Worm (Caenorhabditis elegans) whole organism, young adult: Measurements from ENCODE around the gene F36A4.5.

Experiments used
- F23B12.7 ChIP-seq: sonication (generic microtip); optimal IDR thresholded peaks from 2 replicates; lab custom pipeline; 2017; ENCODE audit warnings: missing genetic modification characterization, mild to moderate bottlenecking, missing compliant biosample characterization, antibody characterized with exemption, moderate library complexity; ENCODE audit not compliant: insufficient read depth
- F49E8.2 ChIP-seq: sonication (generic microtip); optimal IDR thresholded peaks from 3 replicates; lab custom pipeline; 2017; ENCODE audit warnings: missing genetic modification characterization, mild to moderate bottlenecking, missing compliant biosample characterization, antibody characterized with exemption, moderate library complexity; ENCODE audit not compliant: insufficient read depth
- Y53F4B.3 ChIP-seq: fragments of 200-800 bp; sonication (Bioruptor generic); IDR thresholded peaks from 2 replicates; pipeline ENCODE4 v1.3.6; 2022; ENCODE audit warnings: missing genetic modification reagents, missing genetic modification characterization, missing compliant biosample characterization
- Y56A3A.18 ChIP-seq: fragments of 200-800 bp; sonication (Bioruptor generic); IDR thresholded peaks from 2 replicates; pipeline ENCODE4 v1.3.6; 2022; ENCODE audit warnings: missing genetic modification reagents, missing genetic modification characterization, missing compliant biosample characterization
- Y79H2A.3 ChIP-seq: fragments of 200-800 bp; sonication (Bioruptor generic); conservative IDR thresholded peaks from 2 replicates; pipeline ENCODE4 v1.3.6; 2022; ENCODE audit warnings: missing genetic modification reagents, missing genetic modification characterization, missing compliant biosample characterization
- Y95B8A.8 ChIP-seq: fragments of 200-800 bp; sonication (Bioruptor generic); IDR thresholded peaks from 2 replicates; pipeline ENCODE4 v1.3.6; 2022; ENCODE audit warnings: missing genetic modification reagents, missing genetic modification characterization, missing compliant biosample characterization
- ama-1 ChIP-seq, 3 experiments: fragments of 150-350 bp in 1 of 3; sonication (generic microtip) in 2 of 3; optimal IDR thresholded peaks; 2 replicates each; lab custom pipeline; 2014 to 2018; ENCODE audit warnings: missing biosample characterization in 2 of 3, missing genetic modification characterization in 2 of 3, missing genetic modification reagents in 2 of 3
- athp-1 ChIP-seq: sonication (generic microtip); optimal IDR thresholded peaks from 2 replicates; lab custom pipeline; 2017; ENCODE audit warnings: mild to moderate bottlenecking, missing genetic modification characterization, missing compliant biosample characterization
- bed-2 ChIP-seq: fragments of 200-800 bp; sonication (Bioruptor generic); IDR thresholded peaks from 2 replicates; pipeline ENCODE4 v1.3.6; 2022; ENCODE audit warnings: missing genetic modification reagents, missing genetic modification characterization, missing compliant biosample characterization
- chd-7 ChIP-seq: sonication (generic microtip); optimal IDR thresholded peaks from 2 replicates; lab custom pipeline; 2016; ENCODE audit warnings: mild to moderate bottlenecking, missing genetic modification characterization, moderate library complexity, missing compliant biosample characterization
- dpff-1 ChIP-seq: sonication (generic microtip); optimal IDR thresholded peaks from 2 replicates; lab custom pipeline; 2017; ENCODE audit warnings: mild to moderate bottlenecking, missing genetic modification characterization, missing compliant biosample characterization
- efl-1 ChIP-seq: fragments of 150-350 bp; optimal IDR thresholded peaks from 2 replicates; lab custom pipeline; 2014; ENCODE audit warnings: missing biosample characterization, missing genetic modification reagents, missing genetic modification characterization
- egl-44 ChIP-seq: fragments of 200-800 bp; sonication (Bioruptor generic); IDR thresholded peaks from 2 replicates; pipeline ENCODE4 v1.3.6; 2022; ENCODE audit warnings: missing genetic modification reagents, missing genetic modification characterization, missing compliant biosample characterization
- egrh-3 ChIP-seq: fragments of 200-800 bp; sonication (Bioruptor generic); IDR thresholded peaks from 2 replicates; pipeline ENCODE4 v1.3.6; 2022; ENCODE audit warnings: missing genetic modification reagents, missing genetic modification characterization, missing compliant biosample characterization
- ekl-4 ChIP-seq: fragments of 200-800 bp; sonication (Bioruptor generic); IDR thresholded peaks from 2 replicates; pipeline ENCODE4 v1.3.6; 2022; ENCODE audit warnings: missing genetic modification reagents, missing genetic modification characterization, missing compliant biosample characterization
- gei-17 ChIP-seq: fragments of 200-800 bp; sonication (Bioruptor generic); optimal IDR thresholded peaks from 2 replicates; lab custom pipeline; 2018; ENCODE audit warnings: mild to moderate bottlenecking, missing genetic modification characterization, missing compliant biosample characterization
- him-1 ChIP-seq: sonication (generic microtip); optimal IDR thresholded peaks from 2 replicates; lab custom pipeline; 2016; ENCODE audit warnings: missing genotype, missing genetic modification reagents, missing genetic modification characterization, missing compliant biosample characterization
- hsf-1 ChIP-seq: fragments of 200-800 bp; sonication (Bioruptor generic); IDR thresholded peaks from 2 replicates; pipeline ENCODE4 v1.3.6; 2022; ENCODE audit warnings: missing genetic modification reagents, missing genetic modification characterization, missing compliant biosample characterization
- lsl-1 ChIP-seq: fragments of 200-800 bp; sonication (Bioruptor generic); optimal IDR thresholded peaks from 2 replicates; lab custom pipeline; 2018; ENCODE audit warnings: mild to moderate bottlenecking, missing genetic modification characterization, moderate library complexity, missing compliant biosample characterization
- mel-28 ChIP-seq: sonication (generic microtip); optimal IDR thresholded peaks from 2 replicates; lab custom pipeline; 2016; ENCODE audit warnings: borderline replicate concordance, mild to moderate bottlenecking, missing genetic modification characterization, missing compliant biosample characterization
- mxl-1 ChIP-seq: sonication (generic microtip); optimal IDR thresholded peaks from 2 replicates; lab custom pipeline; 2016; ENCODE audit warnings: missing genetic modification characterization, missing compliant biosample characterization
- nfyb-1 ChIP-seq: fragments of 200-800 bp; sonication (Bioruptor generic); IDR thresholded peaks from 2 replicates; pipeline ENCODE4 v1.3.6; 2022; ENCODE audit warnings: missing genetic modification reagents, missing genetic modification characterization, missing compliant biosample characterization
- nhr-120 ChIP-seq: fragments of 200-800 bp; sonication (Bioruptor generic); IDR thresholded peaks from 2 replicates; pipeline ENCODE4 v1.3.6; 2022; ENCODE audit warnings: missing genetic modification characterization, missing compliant biosample characterization
- nhr-90 ChIP-seq: sonication (generic microtip); optimal IDR thresholded peaks from 2 replicates; lab custom pipeline; 2016; ENCODE audit warnings: missing genotype, mild to moderate bottlenecking, missing genetic modification characterization, missing compliant biosample characterization
- sdz-38 ChIP-seq: sonication (generic microtip); optimal IDR thresholded peaks from 2 replicates; lab custom pipeline; 2016; ENCODE audit warnings: missing genotype, missing genetic modification characterization, missing compliant biosample characterization
- tbp1 ChIP-seq: fragments of 200-800 bp; sonication (Bioruptor generic); optimal IDR thresholded peaks from 2 replicates; lab custom pipeline; 2018; ENCODE audit warnings: mild to moderate bottlenecking, missing genetic modification characterization, missing compliant biosample characterization
- tbx-9 ChIP-seq: sonication (generic microtip); optimal IDR thresholded peaks from 2 replicates; lab custom pipeline; 2016; ENCODE audit warnings: borderline replicate concordance, missing genetic modification characterization, inconsistent platforms, missing compliant biosample characterization
- unc-130 ChIP-seq: sonication (generic microtip); optimal IDR thresholded peaks from 2 replicates; lab custom pipeline; 2016; ENCODE audit warnings: missing genetic modification reagents, missing genetic modification characterization, missing compliant biosample characterization
- zfh-2 ChIP-seq: fragments of 200-800 bp; sonication (Bioruptor generic); conservative IDR thresholded peaks from 2 replicates; pipeline ENCODE4 v1.3.6; 2022; ENCODE audit warnings: missing genetic modification reagents, missing genetic modification characterization, missing compliant biosample characterization
- ztf-22 ChIP-seq: fragments of 200-800 bp; sonication (Bioruptor generic); optimal IDR thresholded peaks from 2 replicates; lab custom pipeline; 2018; ENCODE audit warnings: mild to moderate bottlenecking, missing genetic modification characterization, moderate library complexity, missing compliant biosample characterization

F36A4.5 gene

DNA sequence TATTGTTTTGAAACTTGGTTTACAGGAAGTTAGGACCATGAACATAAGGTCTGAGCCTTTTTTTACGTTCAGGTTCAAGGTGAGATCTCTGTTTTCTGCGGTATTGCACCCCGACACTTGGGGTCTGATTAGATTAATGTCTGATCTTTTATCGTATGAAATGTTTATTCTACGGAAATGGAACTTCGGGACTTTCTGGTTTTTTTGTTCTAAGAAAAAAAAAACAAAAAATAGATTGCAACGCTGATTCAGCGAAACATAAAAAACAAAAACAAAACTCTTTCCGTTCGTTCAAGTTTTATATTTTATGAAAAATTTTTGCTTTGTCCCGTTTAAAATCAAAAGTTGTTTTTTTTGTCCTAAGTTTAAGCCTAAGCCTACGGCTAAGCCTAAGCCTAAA, at the start of gene F36A4.5:
Gene F36A4.5 (plus strand): TSS at position 301 of the 400 bp plus-strand sequence.
- TF ChIP-seq dpff-1 (tag; lab: Kevin White, UChicago) (no peak), mxl-1 (tag; lab: Kevin White, UChicago) (no peak), unc-130 (GFP tag; lab: Kevin White, UChicago) (no peak), Y79H2A.3 (GFP tag; lab: Robert Waterston, UW) (no peak), sdz-38 (no peak), him-1 (tag; lab: Kevin White, UChicago) (no peak), gei-17 (GFP tag; lab: Kevin White, UChicago) (no peak), ekl-4 (GFP tag; lab: Robert Waterston, UW) (no peak), chd-7 (tag; lab: Kevin White, UChicago) (no peak), lsl-1 (no peak)

ce11 chrIV:4216099-4216894, 49.0 kb upstream of the F36A4.5 start:
- TF ChIP-seq egrh-3 (GFP tag; lab: Robert Waterston, UW): peak; percentile 23; the same call in 1 of the 2 replicates
- peak; percentile 79 for TF ChIP-seq zfh-2
- TF ChIP-seq F49E8.2 (tag; lab: Kevin White, UChicago): no peak

DNA sequence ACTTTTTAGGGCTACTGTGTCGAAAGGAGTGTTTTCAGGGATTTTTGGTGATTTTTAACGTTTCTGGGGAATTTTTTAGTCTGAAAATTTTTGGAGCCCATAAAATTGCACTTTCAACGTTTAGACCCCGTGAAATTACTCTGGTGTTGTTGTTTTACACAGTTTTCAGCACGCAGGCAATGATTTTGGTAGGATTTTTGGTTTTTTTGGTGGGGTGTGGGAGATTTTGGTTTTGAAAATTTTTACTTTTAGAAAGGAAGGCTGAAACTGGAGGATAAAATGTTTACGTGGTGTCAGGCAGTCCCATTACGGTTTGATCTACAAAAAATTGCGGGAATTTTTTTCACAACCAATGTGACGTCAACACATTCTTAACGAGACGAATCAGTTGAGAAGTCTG, 47.0 kb upstream of the F36A4.5 start:
- no peak for TF ChIP-seq Y95B8A.8 (GFP tag; lab: Robert Waterston, UW)
- TF ChIP-seq Y56A3A.18 (GFP tag; lab: Robert Waterston, UW): 0 out of 2 replicates have a peak, but pooled peaks have one; percentile 39

ce11 chrIV:4219983-4220382, 45.3 kb upstream of the F36A4.5 start, which contains the start of gene F30B5.11:
F30B5.11 (minus strand) TSS chrIV:4220083.
- no peak for TF ChIP-seq egl-44 (GFP tag; lab: Robert Waterston, UW)

DNA sequence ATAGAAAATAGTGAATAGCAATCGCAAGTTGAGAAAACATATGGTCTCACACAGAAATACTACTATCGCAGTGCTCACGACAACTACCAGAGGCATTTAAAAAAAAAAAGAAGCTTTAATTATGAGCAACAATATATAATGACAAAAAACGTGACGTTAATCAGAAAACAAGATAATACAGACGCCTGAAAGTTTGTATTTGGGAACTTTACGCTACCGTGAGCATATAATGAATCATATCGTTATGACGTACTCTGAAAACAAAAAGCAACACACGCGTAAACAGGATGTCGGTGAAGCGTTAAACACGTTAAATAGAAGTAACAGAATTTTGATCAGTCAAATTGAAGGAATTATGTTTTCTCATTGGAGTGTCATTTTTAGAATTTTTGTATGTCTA, 39.5 kb upstream of the F36A4.5 start, which contains the start of gene srbc-71:
Gene srbc-71 (minus strand): TSS at position 101 of the 400 bp plus-strand sequence.
- TF ChIP-seq tbp1 (GFP tag; lab: Kevin White, UChicago) (no peak), hsf-1 (GFP tag; lab: Robert Waterston, UW) (no peak), ztf-22 (GFP tag; lab: Kevin White, UChicago) (no peak), lsl-1 (no peak), egl-44 (GFP tag; lab: Robert Waterston, UW) (no peak), tbx-9 (tag; lab: Kevin White, UChicago) (no peak), chd-7 (tag; lab: Kevin White, UChicago) (no peak), nhr-120 (GFP tag; lab: Robert Waterston, UW) (no peak), mel-28 (tag; lab: Kevin White, UChicago) (no peak), ama-1 (optimal IDR thresholded peaks at IDR 0.05; lab: Kevin White, UChicago) (no peak), ama-1 (GFP tag; optimal IDR thresholded peaks at IDR 0.05; lab: Kevin White, UChicago) (no peak), F23B12.7 (tag; lab: Kevin White, UChicago) (no peak), Y53F4B.3 (GFP tag; lab: Robert Waterston, UW) (no peak)

DNA sequence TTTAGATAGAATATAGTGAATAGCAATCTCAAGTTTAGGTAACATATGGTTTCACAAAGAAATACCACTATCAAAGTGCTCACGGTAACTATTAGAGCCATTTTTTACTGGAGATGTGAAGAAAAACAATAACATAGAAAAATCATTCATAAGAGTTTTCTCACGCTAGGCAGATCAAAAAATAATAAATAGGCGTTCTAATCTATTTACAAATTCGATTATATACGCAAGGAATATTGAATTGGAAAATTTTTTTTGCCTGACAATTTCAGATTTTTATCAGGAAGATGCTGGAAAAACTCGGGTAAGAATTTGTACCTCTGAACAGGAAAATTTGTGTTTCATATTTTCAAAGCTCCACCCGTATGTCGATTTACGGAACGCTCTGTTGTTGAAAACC, 37.4 kb upstream of the F36A4.5 start, which contains the start of gene srbc-70:
Gene srbc-70 (minus strand): TSS at position 101 of the 400 bp plus-strand sequence.
- TF ChIP-seq nhr-90: no peak
- no peak for TF ChIP-seq Y79H2A.3 (GFP tag; lab: Robert Waterston, UW)
- no peak for TF ChIP-seq nfyb-1 (GFP tag; lab: Robert Waterston, UW)
- TF ChIP-seq bed-2 (GFP tag; lab: Robert Waterston, UW): no peak
- TF ChIP-seq efl-1 (GFP tag; lab: Kevin White, UChicago): no peak
- no peak for TF ChIP-seq athp-1 (tag; lab: Kevin White, UChicago)
- TF ChIP-seq, all 124 proteins: peak for 0
